Worm (Caenorhabditis elegans) whole organism, mixed stage, embryonic: Measurements from ENCODE around the gene srh-125.
A peak's percentile ranks its signal among the peaks of the same experiment; 100 is the strongest.
"Not testable (repeated sequence)": the region's sequence is repeated elsewhere in the genome, so short reads cannot be mapped to it uniquely, and the experiment has no call there.

Source experiments
- M03D4.4 ChIP-seq: sonication (generic microtip); optimal IDR thresholded peaks from 2 replicates; lab custom pipeline; 2017; ENCODE audit warnings: mild to moderate bottlenecking, missing genetic modification characterization, missing compliant biosample characterization
- bed-3 ChIP-seq: fragments of 200-800 bp; sonication (Bioruptor generic); optimal IDR thresholded peaks from 3 replicates; lab custom pipeline; 2018; ENCODE audit warnings: mild to moderate bottlenecking, missing genetic modification characterization, moderate library complexity, missing compliant biosample characterization
- blmp-1 ChIP-seq: fragments of 150-350 bp; optimal IDR thresholded peaks from 2 replicates; lab custom pipeline; 2014; ENCODE audit warnings: missing biosample characterization, missing genetic modification characterization
- ceh-39 ChIP-seq: fragments of 150-350 bp; optimal IDR thresholded peaks from 2 replicates; lab custom pipeline; 2014; ENCODE audit warnings: missing biosample characterization, missing genetic modification characterization
- ceh-43 ChIP-seq: fragments of 200-800 bp; sonication (Bioruptor generic); optimal IDR thresholded peaks from 2 replicates; lab custom pipeline; 2018; ENCODE audit warnings: mild to moderate bottlenecking, missing genetic modification characterization, moderate library complexity, missing compliant biosample characterization
- ces-1 ChIP-seq: fragments of 150-350 bp; optimal IDR thresholded peaks from 2 replicates; lab custom pipeline; 2014; ENCODE audit warnings: missing biosample characterization, missing genetic modification reagents, missing genetic modification characterization
- cnd-1 ChIP-seq: fragments of 200-800 bp; sonication (Bioruptor generic); optimal IDR thresholded peaks from 2 replicates; lab custom pipeline; 2018; ENCODE audit warnings: mild to moderate bottlenecking, missing genetic modification characterization, missing compliant biosample characterization
- drap-1 ChIP-seq: fragments of 200-800 bp; sonication (Bioruptor generic); optimal IDR thresholded peaks from 3 replicates; lab custom pipeline; 2018; ENCODE audit warnings: mild to moderate bottlenecking, missing genetic modification characterization, missing compliant biosample characterization
- elt-1 ChIP-seq: sonication (generic microtip); optimal IDR thresholded peaks from 2 replicates; lab custom pipeline; 2017; ENCODE audit warnings: missing genetic modification characterization, mild to moderate bottlenecking, missing compliant biosample characterization, antibody characterized with exemption, moderate library complexity, borderline replicate concordance; ENCODE audit not compliant: insufficient read depth
- flh-1 ChIP-seq: fragments of 200-800 bp; sonication (Bioruptor generic); optimal IDR thresholded peaks from 2 replicates; lab custom pipeline; 2018; ENCODE audit warnings: mild to moderate bottlenecking, missing genetic modification characterization, moderate library complexity, missing compliant biosample characterization
- hlh-1 ChIP-seq: fragments of 150-350 bp; optimal IDR thresholded peaks from 2 replicates; lab custom pipeline; 2014; ENCODE audit warnings: missing biosample characterization, missing genetic modification reagents, missing genetic modification characterization
- lin-13 ChIP-seq: fragments of 150-350 bp; optimal IDR thresholded peaks from 2 replicates; lab custom pipeline; 2014; ENCODE audit warnings: missing biosample characterization, missing genetic modification characterization
- lin-32 ChIP-seq: fragments of 200-800 bp; sonication (Bioruptor generic); optimal IDR thresholded peaks from 2 replicates; lab custom pipeline; 2018; ENCODE audit warnings: mild to moderate bottlenecking, missing genetic modification characterization, missing compliant biosample characterization
- lsy-2 ChIP-seq: fragments of 150-350 bp; optimal IDR thresholded peaks from 2 replicates; lab custom pipeline; 2014; ENCODE audit warnings: missing biosample characterization, missing genetic modification characterization
- mab-5 ChIP-seq: fragments of 150-350 bp; optimal IDR thresholded peaks from 2 replicates; lab custom pipeline; 2014; ENCODE audit warnings: missing biosample characterization, missing genetic modification characterization
- mep-1 ChIP-seq: fragments of 150-350 bp; optimal IDR thresholded peaks from 2 replicates; lab custom pipeline; 2017; ENCODE audit warnings: missing biosample characterization, missing genetic modification reagents, missing genetic modification characterization, inconsistent platforms
- mls-2 ChIP-seq: sonication (generic microtip); optimal IDR thresholded peaks from 2 replicates; lab custom pipeline; 2016; ENCODE audit warnings: mild to moderate bottlenecking, missing genetic modification characterization, moderate library complexity, missing compliant biosample characterization
- nhr-12 ChIP-seq: fragments of 150-350 bp; optimal IDR thresholded peaks from 2 replicates; lab custom pipeline; 2014; ENCODE audit warnings: missing biosample characterization, missing genetic modification characterization
- nhr-2 ChIP-seq: fragments of 150-350 bp; optimal IDR thresholded peaks from 2 replicates; lab custom pipeline; 2014; ENCODE audit warnings: missing biosample characterization, missing genetic modification characterization
- nhr-237 ChIP-seq: fragments of 150-350 bp; optimal IDR thresholded peaks from 2 replicates; lab custom pipeline; 2014; ENCODE audit warnings: missing biosample characterization, missing genetic modification characterization
- pha-4 ChIP-seq: fragments of 150-350 bp; optimal IDR thresholded peaks from 2 replicates; lab custom pipeline; 2018; ENCODE audit warnings: missing biosample characterization, missing genetic modification reagents, missing genetic modification characterization
- sem-2 ChIP-seq: fragments of 200-800 bp; sonication (Bioruptor generic); optimal IDR thresholded peaks from 2 replicates; lab custom pipeline; 2018; ENCODE audit warnings: mild to moderate bottlenecking, missing genetic modification characterization, missing compliant biosample characterization
- sptf-1 ChIP-seq: sonication (generic microtip); optimal IDR thresholded peaks from 2 replicates; lab custom pipeline; 2017; ENCODE audit warnings: mild to moderate bottlenecking, missing genetic modification characterization, moderate library complexity, missing compliant biosample characterization
- unc-120 ChIP-seq: sonication (generic microtip); optimal IDR thresholded peaks from 2 replicates; lab custom pipeline; 2017; ENCODE audit warnings: missing genetic modification characterization, missing compliant biosample characterization; ENCODE audit not compliant: poor library complexity, severe bottlenecking
- unc-39 ChIP-seq: fragments of 150-350 bp; optimal IDR thresholded peaks from 2 replicates; lab custom pipeline; 2014; ENCODE audit warnings: missing biosample characterization, missing genetic modification characterization
- unc-62 ChIP-seq: fragments of 150-350 bp; optimal IDR thresholded peaks from 2 replicates; lab custom pipeline; 2014; ENCODE audit warnings: missing biosample characterization, missing genetic modification reagents, missing genetic modification characterization
- zip-8 ChIP-seq: fragments of 150-350 bp; optimal IDR thresholded peaks from 2 replicates; lab custom pipeline; 2014; ENCODE audit warnings: missing biosample characterization, missing genetic modification characterization
- ztf-11 ChIP-seq: fragments of 150-350 bp; optimal IDR thresholded peaks from 2 replicates; lab custom pipeline; 2014; ENCODE audit warnings: missing biosample characterization, missing genetic modification characterization

Gene srh-125

ce11 chrV:7521304-7521703 lies 44.6 kb upstream of the srh-125 start:
- TF ChIP-seq nhr-2 (tag; lab: Kevin White, UChicago) (no peak), bed-3 (no peak), unc-39 (tag; lab: Kevin White, UChicago) (no peak), elt-1 (tag; lab: Kevin White, UChicago) (no peak), unc-120 (no peak), drap-1 (no peak), mls-2 (tag; lab: Kevin White, UChicago) (no peak), sem-2 (GFP tag; lab: Kevin White, UChicago) (no peak), ceh-43 (GFP tag; lab: Kevin White, UChicago) (no peak), blmp-1 (tag; lab: Kevin White, UChicago) (no peak), sptf-1 (tag; lab: Kevin White, UChicago) (no peak), lin-32 (GFP tag; lab: Kevin White, UChicago) (no peak), mab-5 (no peak)
- TF ChIP-seq, all 35 proteins: peak for 0

DNA sequence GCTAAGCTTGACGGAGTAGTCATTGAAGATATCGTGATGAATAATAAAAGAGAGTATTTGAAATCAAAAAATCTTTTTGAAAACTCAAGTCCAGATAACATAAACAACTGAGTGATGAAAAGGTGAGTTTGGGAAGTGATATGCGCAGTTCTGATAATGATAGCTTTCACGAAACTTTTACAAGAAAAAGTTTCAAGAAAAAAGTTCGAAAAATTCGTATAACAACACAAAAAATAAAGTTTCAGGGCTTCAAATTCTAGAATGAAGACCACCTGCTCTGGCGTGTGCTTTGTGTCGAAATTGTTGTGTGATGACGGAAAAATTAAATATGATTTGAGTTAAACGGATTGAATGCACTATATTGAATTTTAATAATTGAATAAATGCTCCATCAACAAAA lies 43.4 kb upstream of the srh-125 start, which contains the start of gene srb-19:
TSS of gene srb-19 (minus strand) at position 101 of the 400 bp plus-strand sequence.
- TF ChIP-seq blmp-1 (tag; lab: Kevin White, UChicago): no peak
- no peak for TF ChIP-seq flh-1 (GFP tag; lab: Kevin White, UChicago)
- no peak for TF ChIP-seq lin-13 (tag; lab: Kevin White, UChicago)
- peak; percentile 31 for TF ChIP-seq ces-1 (GFP tag; lab: Kevin White, UChicago)
- TF ChIP-seq nhr-237 (tag; lab: Kevin White, UChicago): no peak

DNA sequence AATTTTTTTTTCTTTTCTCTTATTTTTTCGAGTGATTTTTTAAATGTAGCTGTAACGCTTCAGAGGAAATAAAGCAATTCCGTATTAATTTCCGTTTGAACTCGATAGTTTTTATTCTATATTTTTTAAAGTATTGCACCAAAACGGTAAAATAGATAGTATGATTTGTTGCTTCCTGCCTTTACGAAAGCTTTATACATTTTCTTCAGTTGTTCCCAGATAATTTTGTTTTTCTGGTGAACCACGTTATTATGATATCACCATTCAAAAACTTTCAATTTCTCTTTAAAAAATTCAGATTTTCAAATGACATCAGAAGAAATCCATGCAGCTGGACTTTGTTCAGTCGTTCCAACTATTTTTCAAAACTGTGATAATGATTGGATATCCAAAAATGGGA lies 38.3 kb upstream of the srh-125 start, which contains the start of gene srb-18:
TSS of gene srb-18 (plus strand) at position 301 of the 400 bp plus-strand sequence.
- no peak for TF ChIP-seq lin-13 (tag; lab: Kevin White, UChicago)
- no peak for TF ChIP-seq sem-2 (GFP tag; lab: Kevin White, UChicago)
- TF ChIP-seq zip-8 (tag; lab: Kevin White, UChicago): no peak
- TF ChIP-seq hlh-1 (tag; lab: Kevin White, UChicago): no peak
- no peak for TF ChIP-seq bed-3

- not testable (repeated sequence) for TF ChIP-seq drap-1; cnd-1 (tag; lab: Kevin White, UChicago); hlh-1 (tag; lab: Kevin White, UChicago)
These were observed 34.8 kb upstream of the srh-125 start, which contains the start of gene nhr-171 for ce11 chrV:7511465-7511864. Gene nhr-171, plus strand, starts transcription at chrV:7511765.

DNA sequence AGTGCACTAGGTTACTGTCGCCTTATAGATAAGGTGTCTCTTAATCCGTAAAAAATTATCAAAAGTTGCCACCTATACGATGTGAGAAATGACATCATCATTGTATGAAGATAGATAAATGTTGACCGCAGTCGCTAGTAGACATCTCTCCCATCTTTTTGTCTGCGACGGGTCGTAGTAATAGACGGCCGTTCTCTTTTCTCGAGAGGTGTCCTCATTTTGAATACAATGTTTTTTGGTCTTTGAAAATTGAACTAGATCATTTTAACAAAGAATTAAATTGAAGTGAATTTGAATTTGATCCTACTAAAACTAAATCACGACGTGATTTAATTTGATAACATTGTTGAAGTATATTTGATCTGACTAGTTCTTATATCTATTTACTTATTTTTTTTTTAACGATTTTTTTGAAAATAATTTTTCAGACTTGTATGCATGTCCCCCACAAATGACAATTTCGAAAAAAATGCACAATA lies 31.9 kb upstream of the srh-125 start, which contains the start of the genes str-31 and nhr-172:
TSS of gene str-31 (minus strand) at position 101 of the 479 bp plus-strand sequence.
TSS of gene nhr-172 (plus strand) at position 429 of the 479 bp plus-strand sequence.
- peak; percentile 19 for TF ChIP-seq unc-62 (GFP tag; lab: Kevin White, UChicago)
- TF ChIP-seq lin-13 (tag; lab: Kevin White, UChicago): no peak

- TF ChIP-seq drap-1 (no peak), ceh-39 (tag; lab: Kevin White, UChicago) (no peak)
These were observed 29.5 kb upstream of the srh-125 start for ce11 chrV:7506207-7506606.

- TF ChIP-seq sem-2 (GFP tag; lab: Kevin White, UChicago) (no peak), lsy-2 (no peak), blmp-1 (tag; lab: Kevin White, UChicago) (no peak), lin-13 (tag; lab: Kevin White, UChicago) (no peak), mls-2 (tag; lab: Kevin White, UChicago) (no peak), pha-4 (tag; lab: Kevin White, UChicago) (no peak), M03D4.4 (tag; lab: Kevin White, UChicago) (no peak), mab-5 (no peak), nhr-12 (tag; lab: Kevin White, UChicago) (no peak), unc-39 (tag; lab: Kevin White, UChicago) (no peak), zip-8 (tag; lab: Kevin White, UChicago) (no peak), ztf-11 (tag; lab: Kevin White, UChicago) (no peak), elt-1 (tag; lab: Kevin White, UChicago) (no peak), mep-1 (tag; lab: Kevin White, UChicago) (no peak), drap-1 (no peak), hlh-1 (tag; lab: Kevin White, UChicago) (no peak)
- TF ChIP-seq, all 35 proteins: peak for 0
These were observed 27.6 kb upstream of the srh-125 start, which contains the start of gene srh-229 for ce11 chrV:7504271-7504670. Gene srh-229, minus strand, starts transcription at chrV:7504371.
